Fruit fly (Drosophila melanogaster) whole organism, embryonic: Measurements from ENCODE around the gene CG7275.

Source experiments
- ATbp ChIP-seq: fragments of 200-800 bp; sonication (Bioruptor generic); optimal IDR thresholded peaks from 2 replicates; lab custom pipeline; 2017; ENCODE audit warnings: missing biosample characterization, mild to moderate bottlenecking, missing genetic modification characterization, missing genetic modification reagents
- BEAF-32 ChIP-seq: fragments of 200-800 bp; sonication (Bioruptor generic); optimal IDR thresholded peaks from 3 replicates; lab custom pipeline; 2017; ENCODE audit warnings: missing biosample characterization, missing genetic modification characterization, mild to moderate bottlenecking, moderate library complexity, missing genetic modification reagents
- CG10267 ChIP-seq: fragments of 200-800 bp; sonication (Bioruptor generic); optimal IDR thresholded peaks from 2 replicates; lab custom pipeline; 2018; ENCODE audit warnings: missing biosample characterization, mild to moderate bottlenecking, missing genetic modification characterization, moderate library complexity
- CG10366 ChIP-seq: fragments of 200-800 bp; sonication (Bioruptor generic); IDR thresholded peaks from 2 replicates; pipeline ENCODE4 v1.3.6; 2022; ENCODE audit warnings: missing biosample characterization, missing genetic modification characterization
- CG12659 ChIP-seq: fragments of 200-800 bp; sonication (Bioruptor generic); optimal IDR thresholded peaks from 3 replicates; lab custom pipeline; 2017; ENCODE audit warnings: mild to moderate bottlenecking, missing biosample characterization, missing genetic modification reagents, missing genetic modification characterization
- CG13287 ChIP-seq: fragments of 200-800 bp; sonication (Bioruptor generic); IDR thresholded peaks from 2 replicates; pipeline ENCODE4 v1.3.6; 2022; ENCODE audit warnings: missing biosample characterization, missing genetic modification characterization; ENCODE audit not compliant: partially characterized antibody
- CG13296 ChIP-seq: fragments of 200-800 bp; sonication (Bioruptor generic); optimal IDR thresholded peaks from 3 replicates; lab custom pipeline; 2018; ENCODE audit warnings: missing biosample characterization, mild to moderate bottlenecking, missing genetic modification characterization
- CG15479 ChIP-seq: fragments of 200-800 bp; sonication (Bioruptor generic); optimal IDR thresholded peaks from 3 replicates; lab custom pipeline; 2019; ENCODE audit warnings: missing biosample characterization, mild to moderate bottlenecking, missing genetic modification characterization, moderate library complexity
- CG15601 ChIP-seq: fragments of 200-800 bp; sonication (Bioruptor generic); optimal IDR thresholded peaks from 3 replicates; lab custom pipeline; 2019; ENCODE audit warnings: missing biosample characterization, mild to moderate bottlenecking, missing genetic modification characterization, moderate library complexity
- CG1603 ChIP-seq: fragments of 200-800 bp; sonication (Bioruptor generic); optimal IDR thresholded peaks from 2 replicates; lab custom pipeline; 2019; ENCODE audit warnings: missing biosample characterization, mild to moderate bottlenecking, missing genetic modification characterization, moderate library complexity
- CG17385 ChIP-seq: fragments of 200-800 bp; sonication (Bioruptor generic); optimal IDR thresholded peaks from 3 replicates; lab custom pipeline; 2018; ENCODE audit warnings: missing biosample characterization, mild to moderate bottlenecking, missing genetic modification characterization
- CG32532 ChIP-seq: fragments of 200-800 bp; sonication (Bioruptor generic); IDR thresholded peaks from 2 replicates; pipeline ENCODE4 v1.3.6; 2022; ENCODE audit warnings: missing biosample characterization, missing genetic modification characterization
- CG34224 ChIP-seq: fragments of 200-800 bp; sonication (Bioruptor generic); IDR thresholded peaks from 3 replicates; pipeline ENCODE4 v1.3.6; 2022; ENCODE audit warnings: missing biosample characterization, missing genetic modification characterization; ENCODE audit not compliant: partially characterized antibody
- CG34376 ChIP-seq: fragments of 200-800 bp; sonication (Bioruptor generic); optimal IDR thresholded peaks from 2 replicates; lab custom pipeline; 2018; ENCODE audit warnings: missing biosample characterization, mild to moderate bottlenecking, missing genetic modification characterization
- CG7928 ChIP-seq: fragments of 200-800 bp; sonication (Bioruptor generic); optimal IDR thresholded peaks from 2 replicates; lab custom pipeline; 2017; ENCODE audit warnings: missing biosample characterization, mild to moderate bottlenecking, missing genetic modification characterization
- CG8290 ChIP-seq, 3 experiments: fragments of 200-800 bp; sonication (Bioruptor generic); optimal IDR thresholded peaks; 2 replicates each; lab custom pipeline; 2016 to 2019; ENCODE audit warnings: missing biosample characterization in 3 of 3, missing genetic modification characterization in 3 of 3, mild to moderate bottlenecking in 2 of 3, moderate library complexity in 1 of 3
- CG9797 ChIP-seq: fragments of 200-800 bp; sonication (Bioruptor generic); optimal IDR thresholded peaks from 3 replicates; lab custom pipeline; 2018; ENCODE audit warnings: missing biosample characterization, mild to moderate bottlenecking, missing genetic modification characterization
- Dek ChIP-seq: fragments of 200-800 bp; sonication (Bioruptor generic); optimal IDR thresholded peaks from 3 replicates; lab custom pipeline; 2019; ENCODE audit warnings: missing biosample characterization, mild to moderate bottlenecking, missing genetic modification characterization, moderate library complexity
- Dll ChIP-seq: fragments of 200-800 bp; sonication (Bioruptor generic); IDR thresholded peaks from 4 replicates; pipeline ENCODE4 v1.3.6; 2022; ENCODE audit warnings: missing biosample characterization, missing genetic modification characterization; ENCODE audit not compliant: partially characterized antibody
- Dp ChIP-seq: fragments of 200-800 bp; sonication (Bioruptor generic); optimal IDR thresholded peaks from 2 replicates; lab custom pipeline; 2018; ENCODE audit warnings: missing biosample characterization, mild to moderate bottlenecking, missing genetic modification characterization, moderate library complexity
- Dref ChIP-seq: fragments of 200-800 bp; sonication (Bioruptor generic); IDR thresholded peaks from 2 replicates; pipeline ENCODE4 v1.3.6; 2022; ENCODE audit warnings: missing biosample characterization, missing genetic modification characterization
- E2f2 ChIP-seq: fragments of 200-800 bp; sonication (Bioruptor generic); IDR thresholded peaks from 2 replicates; pipeline ENCODE4 v1.3.6; 2022; ENCODE audit warnings: missing biosample characterization, missing genetic modification characterization
- Jarid2 ChIP-seq: fragments of 200-800 bp; sonication (Bioruptor generic); optimal IDR thresholded peaks from 3 replicates; lab custom pipeline; 2017; ENCODE audit warnings: mild to moderate bottlenecking, missing biosample characterization, missing genetic modification reagents, missing genetic modification characterization
- Kr ChIP-seq: fragments of 200-800 bp; sonication (Bioruptor generic); optimal IDR thresholded peaks from 2 replicates; lab custom pipeline; 2017; ENCODE audit warnings: missing biosample characterization, mild to moderate bottlenecking, missing genetic modification characterization
- Lpt ChIP-seq: fragments of >200 bp; optimal IDR thresholded peaks from 2 replicates; lab custom pipeline; 2018; ENCODE audit warnings: missing biosample characterization, missing genetic modification characterization
- MBD-R2 ChIP-seq: fragments of 200-800 bp; sonication (Bioruptor generic); IDR thresholded peaks from 2 replicates; pipeline ENCODE4 v1.3.6; 2022; ENCODE audit warnings: missing biosample characterization, missing genetic modification characterization
- MESR4 ChIP-seq: fragments of 200-800 bp; sonication (Bioruptor generic); optimal IDR thresholded peaks from 2 replicates; lab custom pipeline; 2018; ENCODE audit warnings: missing biosample characterization, mild to moderate bottlenecking, missing genetic modification characterization, moderate library complexity
- Med ChIP-seq: fragments of 200-800 bp; sonication (Bioruptor generic); peaks from one replicate; lab custom pipeline; 2016; ENCODE audit warnings: missing biosample characterization, missing genetic modification characterization, mild to moderate bottlenecking, inconsistent platforms, moderate library complexity
- Nf-YB ChIP-seq: fragments of 200-800 bp; sonication (Bioruptor generic); optimal IDR thresholded peaks from 3 replicates; lab custom pipeline; 2019; ENCODE audit warnings: missing biosample characterization, mild to moderate bottlenecking, missing genetic modification characterization, moderate library complexity
- Opbp ChIP-seq: fragments of 200-800 bp; sonication (Bioruptor generic); IDR thresholded peaks from 3 replicates; pipeline ENCODE4 v1.3.6; 2022; ENCODE audit warnings: missing biosample characterization, missing genetic modification characterization; ENCODE audit not compliant: partially characterized antibody
- Pdp1 ChIP-seq, 2 experiments: fragments of 200-800 bp; sonication (Bioruptor generic); optimal IDR thresholded peaks; 3 replicates each; lab custom pipeline; 2016; ENCODE audit warnings: missing biosample characterization in 2 of 2, missing genetic modification characterization in 2 of 2, mild to moderate bottlenecking in 1 of 2, moderate library complexity in 1 of 2
- Tbp ChIP-seq: fragments of >200 bp; optimal IDR thresholded peaks from 2 replicates; lab custom pipeline; 2018; ENCODE audit warnings: missing biosample characterization, missing genetic modification characterization
- bbx ChIP-seq: fragments of 200-800 bp; sonication (Bioruptor generic); IDR thresholded peaks from 2 replicates; pipeline ENCODE4 v1.3.6; 2022; ENCODE audit warnings: missing biosample characterization, missing genetic modification characterization; ENCODE audit not compliant: partially characterized antibody
- chinmo ChIP-seq: fragments of 200-800 bp; sonication (Bioruptor generic); IDR thresholded peaks from 4 replicates; pipeline ENCODE4 v1.3.6; 2022; ENCODE audit warnings: missing biosample characterization, missing genetic modification characterization; ENCODE audit not compliant: partially characterized antibody
- ci ChIP-seq: fragments of 200-800 bp; sonication (Bioruptor generic); IDR thresholded peaks from 3 replicates; pipeline ENCODE4 v1.3.6; 2022; ENCODE audit warnings: missing biosample characterization, missing genetic modification characterization
- gfzf ChIP-seq: fragments of 200-800 bp; sonication (Bioruptor generic); optimal IDR thresholded peaks from 2 replicates; lab custom pipeline; 2016; ENCODE audit warnings: missing biosample characterization, mild to moderate bottlenecking, missing genetic modification characterization, moderate library complexity
- grn ChIP-seq: fragments of 200-800 bp; sonication (Bioruptor generic); optimal IDR thresholded peaks from 3 replicates; lab custom pipeline; 2017; ENCODE audit warnings: missing biosample characterization, missing genetic modification characterization
- insv ChIP-seq, 2 experiments: fragments of 200-800 bp; sonication (Bioruptor generic); optimal IDR thresholded peaks; 3 replicates each; lab custom pipeline; 2016 to 2018; ENCODE audit warnings: missing biosample characterization in 2 of 2, missing genetic modification characterization in 2 of 2
- nmo ChIP-seq: fragments of 200-800 bp; sonication (Bioruptor generic); optimal IDR thresholded peaks from 2 replicates; lab custom pipeline; 2018; ENCODE audit warnings: missing biosample characterization, mild to moderate bottlenecking, missing genetic modification characterization, moderate library complexity
- nom ChIP-seq: fragments of 200-800 bp; sonication (Bioruptor generic); optimal IDR thresholded peaks from 2 replicates; lab custom pipeline; 2017; ENCODE audit warnings: missing biosample characterization, missing genetic modification characterization, mild to moderate bottlenecking, moderate library complexity, missing genetic modification reagents
- p53 ChIP-seq: fragments of 200-800 bp; sonication (Bioruptor generic); optimal IDR thresholded peaks from 2 replicates; lab custom pipeline; 2016; ENCODE audit warnings: missing biosample characterization, missing genetic modification characterization
- phol ChIP-seq: fragments of 200-800 bp; sonication (Bioruptor generic); optimal IDR thresholded peaks from 3 replicates; lab custom pipeline; 2018; ENCODE audit warnings: missing biosample characterization, mild to moderate bottlenecking, missing genetic modification characterization, moderate library complexity
- pzg ChIP-seq: fragments of 200-800 bp; sonication (Bioruptor generic); optimal IDR thresholded peaks from 3 replicates; lab custom pipeline; 2018; ENCODE audit warnings: missing biosample characterization, mild to moderate bottlenecking, missing genetic modification characterization, moderate library complexity
- sens ChIP-seq: fragments of 200-800 bp; sonication (Bioruptor generic); peaks from one replicate; lab custom pipeline; 2016; ENCODE audit warnings: missing biosample characterization, missing genetic modification characterization
- slou ChIP-seq: fragments of 200-800 bp; sonication (Bioruptor generic); optimal IDR thresholded peaks from 3 replicates; lab custom pipeline; 2016; ENCODE audit warnings: missing biosample characterization, missing genetic modification characterization
- stwl ChIP-seq: fragments of 200-800 bp; sonication (Bioruptor generic); optimal IDR thresholded peaks from 3 replicates; lab custom pipeline; 2018; ENCODE audit warnings: missing biosample characterization, mild to moderate bottlenecking, missing genetic modification characterization, moderate library complexity
- trem ChIP-seq: fragments of 200-800 bp; optimal IDR thresholded peaks from 3 replicates; lab custom pipeline; 2019; ENCODE audit warnings: missing biosample characterization, mild to moderate bottlenecking, missing genetic modification characterization, moderate library complexity
- unc-4 ChIP-seq: fragments of 200-800 bp; sonication (Bioruptor generic); IDR thresholded peaks from 2 replicates; pipeline ENCODE4 v1.3.6; 2022; ENCODE audit warnings: missing biosample characterization, missing genetic modification characterization; ENCODE audit not compliant: partially characterized antibody
- zf30C ChIP-seq: fragments of 200-800 bp; sonication (Bioruptor generic); optimal IDR thresholded peaks from 3 replicates; lab custom pipeline; 2018; ENCODE audit warnings: missing biosample characterization, mild to moderate bottlenecking, missing genetic modification characterization

The CG7275 gene

DNA sequence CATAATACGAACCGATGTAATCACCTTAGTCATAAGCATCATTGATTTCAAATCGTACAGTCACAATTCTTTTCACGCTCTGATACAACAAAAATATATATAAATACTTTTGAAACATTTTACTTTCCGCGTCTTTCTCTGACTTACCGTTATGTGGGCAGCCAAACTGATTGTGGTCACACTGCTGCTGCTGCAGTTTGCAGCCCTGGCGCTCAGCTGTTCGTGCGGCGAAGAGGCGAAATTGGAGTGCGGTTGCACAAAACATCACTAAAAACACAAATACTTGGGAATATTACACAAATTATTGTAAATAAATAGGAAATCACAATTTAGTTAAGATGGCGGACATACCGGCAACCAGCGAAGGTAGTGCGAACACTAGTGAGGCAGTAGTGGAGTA, 10.6 kb downstream of the CG7275 start, which contains the start of the genes gdl and gdl-ORF39 (continued):
- TF ChIP-seq pzg (peak; percentile 86), CG8290 (GFP tag; optimal IDR thresholded peaks at IDR 0.05; lab: Kevin White, UChicago) (no peak), CG8290 (tag; optimal IDR thresholded peaks at IDR 0.05; lab: Kevin White, UChicago) (peak in 1 of 2 experiments; percentile 8), Dll (0 out of 4 replicates have a peak, but pooled peaks have one; percentile 31), CG9797 (GFP tag; lab: Kevin White, UChicago) (peak; percentile 44), trem (peak; percentile 36), BEAF-32 (GFP tag; lab: Kevin White, UChicago) (peak; percentile 45), CG34224 (GFP tag; lab: Robert Waterston, UW) (peak; percentile 44; the same call in 2 of the 3 replicates), CG15601 (peak; percentile 6), gfzf (GFP tag; lab: Kevin White, UChicago) (peak; percentile 43), phol (tag; lab: Kevin White, UChicago) (peak; percentile 11), MBD-R2 (GFP tag; lab: Robert Waterston, UW) (peak; percentile 78), slou (GFP tag; lab: Kevin White, UChicago) (no peak), CG10366 (no peak), CG15479 (GFP tag; lab: Kevin White, UChicago) (peak; percentile 38), zf30C (GFP tag; lab: Kevin White, UChicago) (no peak), insv (GFP tag; optimal IDR thresholded peaks at IDR 0.05; lab: Kevin White, UChicago) (no peak), Dref (peak; percentile 64), CG7928 (GFP tag; lab: Kevin White, UChicago) (peak; percentile 94), CG1603 (tag; lab: Kevin White, UChicago) (peak; percentile 51), Dp (GFP tag; lab: Kevin White, UChicago) (peak; percentile 96), unc-4 (GFP tag; lab: Robert Waterston, UW) (peak; percentile 32; the same call in 1 of the 2 replicates), Dek (tag; lab: Kevin White, UChicago) (no peak), stwl (tag; lab: Kevin White, UChicago) (peak; percentile 71), Opbp (GFP tag; lab: Robert Waterston, UW) (peak; percentile 46; the same call in 2 of the 3 replicates), MESR4 (GFP tag; lab: Kevin White, UChicago) (peak; percentile 31), CG13287 (GFP tag; lab: Robert Waterston, UW) (peak; percentile 62), Pdp1 (GFP tag; optimal IDR thresholded peaks at IDR 0.05; lab: Kevin White, UChicago) (peak in 1 of 2 experiments; percentile 63), bbx (GFP tag; lab: Robert Waterston, UW) (peak; percentile 43; the same call in 1 of the 2 replicates), E2f2 (GFP tag; lab: Robert Waterston, UW) (peak; percentile 98), CG12659 (peak; percentile 12), Med (GFP tag; lab: Kevin White, UChicago) (peak; percentile 61), CG10267 (tag; lab: Kevin White, UChicago) (peak; percentile 13), nmo (GFP tag; lab: Kevin White, UChicago) (peak; percentile 13)

DNA sequence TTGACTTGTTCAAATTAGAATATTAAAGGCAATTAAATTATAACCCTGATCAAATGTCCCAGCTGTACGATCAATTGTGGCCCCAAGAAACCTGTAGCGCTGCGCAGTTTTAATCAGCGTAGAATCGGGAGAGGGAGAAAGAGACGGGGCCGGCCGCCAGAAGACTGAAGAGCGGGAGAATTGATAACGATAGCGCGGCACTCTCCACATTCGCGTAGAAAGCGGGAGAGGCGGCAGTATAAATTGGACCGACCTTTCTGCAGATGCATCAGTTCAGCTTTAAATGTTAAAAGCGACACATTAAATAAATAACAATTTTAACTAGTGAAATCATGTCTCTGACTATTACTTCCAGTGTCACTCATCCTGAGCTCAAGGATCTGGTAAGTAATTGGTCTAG, 12.0 kb downstream of the CG7275 start, which contains the start of gene MsrA:
Gene MsrA, plus strand, starts transcription at position 266 of the 400 bp plus-strand sequence.
- peak; percentile 63 for TF ChIP-seq sens (GFP tag; lab: Kevin White, UChicago)
- TF ChIP-seq Jarid2 (GFP tag; lab: Kevin White, UChicago) = peak; percentile 59
- TF ChIP-seq CG17385 (GFP tag; lab: Kevin White, UChicago) = peak; percentile 16
- no peak for TF ChIP-seq Kr (GFP tag; lab: Kevin White, UChicago)
- no peak for TF ChIP-seq Tbp (GFP tag; lab: Kevin White, UChicago)
- no peak for TF ChIP-seq ATbp (GFP tag; lab: Kevin White, UChicago)
- no peak for TF ChIP-seq CG13296 (GFP tag; lab: Kevin White, UChicago)
- peak; percentile 28 for TF ChIP-seq CG34376
- no peak for TF ChIP-seq p53
- no peak for TF ChIP-seq Nf-YB
- 0 out of 3 replicates have a peak, but pooled peaks have one; percentile 29 for TF ChIP-seq ci (GFP tag; lab: Robert Waterston, UW)
- peak; percentile 35; the same call in 1 of the 2 replicates for TF ChIP-seq CG32532 (GFP tag; lab: Robert Waterston, UW)
- no peak for TF ChIP-seq Lpt (GFP tag; lab: Kevin White, UChicago)
- TF ChIP-seq chinmo (GFP tag; lab: Robert Waterston, UW) = 0 out of 4 replicates have a peak, but pooled peaks have one; percentile 15
- TF ChIP-seq nom (GFP tag; lab: Kevin White, UChicago) = peak; percentile 58
- peak; percentile 45 for TF ChIP-seq grn (GFP tag; lab: Kevin White, UChicago)
